Worm (Caenorhabditis elegans) whole organism, young adult: ENCODE measurements around the gene C16C8.16.

ENCODE experiments used
- B0035.1 ChIP-seq: sonication (generic microtip); optimal IDR thresholded peaks from 2 replicates; lab custom pipeline; 2016; ENCODE audit warnings: missing genetic modification characterization, mild to moderate bottlenecking, missing compliant biosample characterization, missing genotype, missing genetic modification reagents
- B0261.1 ChIP-seq: sonication (generic microtip); optimal IDR thresholded peaks from 2 replicates; lab custom pipeline; 2016; ENCODE audit warnings: mild to moderate bottlenecking, missing genetic modification characterization, moderate library complexity, missing compliant biosample characterization
- C06A6.2 ChIP-seq: fragments of 200-800 bp; sonication (Bioruptor generic); conservative IDR thresholded peaks from 2 replicates; pipeline ENCODE4 v1.3.6; 2022; ENCODE audit warnings: missing genetic modification characterization, missing compliant biosample characterization
- C17E4.6 ChIP-seq: fragments of 200-800 bp; sonication (Bioruptor generic); IDR thresholded peaks from 2 replicates; pipeline ENCODE4 v1.3.6; 2022; ENCODE audit warnings: missing genetic modification reagents, missing genetic modification characterization, missing compliant biosample characterization
- F23B12.7 ChIP-seq: sonication (generic microtip); optimal IDR thresholded peaks from 2 replicates; lab custom pipeline; 2017; ENCODE audit warnings: missing genetic modification characterization, mild to moderate bottlenecking, missing compliant biosample characterization, antibody characterized with exemption, moderate library complexity; ENCODE audit not compliant: insufficient read depth
- F39B2.1 ChIP-seq: fragments of 200-800 bp; sonication (Bioruptor generic); IDR thresholded peaks from 2 replicates; pipeline ENCODE4 v1.3.6; 2022; ENCODE audit warnings: missing genetic modification reagents, missing genetic modification characterization, missing compliant biosample characterization
- F57A8.1 ChIP-seq: fragments of 200-800 bp; sonication (Bioruptor generic); optimal IDR thresholded peaks from 2 replicates; lab custom pipeline; 2018; ENCODE audit warnings: mild to moderate bottlenecking, missing genetic modification characterization, moderate library complexity, missing compliant biosample characterization
- F57C9.4 ChIP-seq: sonication (generic microtip); optimal IDR thresholded peaks from 2 replicates; lab custom pipeline; 2017; ENCODE audit warnings: mild to moderate bottlenecking, missing genetic modification characterization, missing compliant biosample characterization
- K11D2.4 ChIP-seq: fragments of 200-800 bp; sonication (Bioruptor generic); IDR thresholded peaks from 2 replicates; pipeline ENCODE4 v1.3.6; 2022; ENCODE audit warnings: missing genetic modification reagents, missing genetic modification characterization, missing compliant biosample characterization
- T26A5.8 ChIP-seq: sonication (generic microtip); optimal IDR thresholded peaks from 2 replicates; lab custom pipeline; 2016; ENCODE audit warnings: missing genetic modification characterization, missing compliant biosample characterization
- Y53F4B.3 ChIP-seq: fragments of 200-800 bp; sonication (Bioruptor generic); IDR thresholded peaks from 2 replicates; pipeline ENCODE4 v1.3.6; 2022; ENCODE audit warnings: missing genetic modification reagents, missing genetic modification characterization, missing compliant biosample characterization
- Y67H2A.10 ChIP-seq: fragments of 200-800 bp; sonication (Bioruptor generic); conservative IDR thresholded peaks from 2 replicates; pipeline ENCODE4 v1.3.6; 2022; ENCODE audit warnings: missing genetic modification reagents, missing genetic modification characterization, missing compliant biosample characterization
- akir-1 ChIP-seq: fragments of 200-800 bp; sonication (Bioruptor generic); optimal IDR thresholded peaks from 2 replicates; lab custom pipeline; 2018; ENCODE audit warnings: mild to moderate bottlenecking, missing genetic modification characterization, moderate library complexity, missing compliant biosample characterization
- aptf-3 ChIP-seq: fragments of 200-800 bp; sonication (Bioruptor generic); IDR thresholded peaks from 2 replicates; pipeline ENCODE4 v1.3.6; 2022; ENCODE audit warnings: missing genetic modification characterization, missing compliant biosample characterization
- attf-5 ChIP-seq: fragments of 200-800 bp; sonication (Bioruptor generic); optimal IDR thresholded peaks from 2 replicates; lab custom pipeline; 2018; ENCODE audit warnings: mild to moderate bottlenecking, missing genetic modification characterization, missing compliant biosample characterization
- attf-6 ChIP-seq: fragments of 200-800 bp; sonication (Bioruptor generic); IDR thresholded peaks from 2 replicates; pipeline ENCODE4 v1.3.6; 2022; ENCODE audit warnings: missing genetic modification reagents, missing genetic modification characterization, missing compliant biosample characterization
- bed-2 ChIP-seq: fragments of 200-800 bp; sonication (Bioruptor generic); IDR thresholded peaks from 2 replicates; pipeline ENCODE4 v1.3.6; 2022; ENCODE audit warnings: missing genetic modification reagents, missing genetic modification characterization, missing compliant biosample characterization
- ccch-3 ChIP-seq: fragments of 200-800 bp; sonication (Bioruptor generic); optimal IDR thresholded peaks from 2 replicates; lab custom pipeline; 2018; ENCODE audit warnings: mild to moderate bottlenecking, missing genetic modification characterization, missing compliant biosample characterization
- cebp-1 ChIP-seq, 2 experiments: fragments of 200-800 bp in 1 of 2; sonication (Bioruptor generic) in 1 of 2; sonication (generic microtip) in 1 of 2; IDR thresholded peaks in 1 of 2; optimal IDR thresholded peaks in 1 of 2; 2 replicates each; pipeline versions ENCODE4 v1.3.6 to Lab custom; 2017 to 2022; ENCODE audit warnings: missing compliant biosample characterization in 2 of 2, missing genetic modification characterization in 2 of 2, mild to moderate bottlenecking in 1 of 2, missing genetic modification reagents in 1 of 2, moderate library complexity in 1 of 2
- ceh-79 ChIP-seq: sonication (generic microtip); optimal IDR thresholded peaks from 2 replicates; lab custom pipeline; 2017; ENCODE audit warnings: mild to moderate bottlenecking, missing genetic modification characterization, missing compliant biosample characterization
- ceh-91 ChIP-seq: fragments of 200-800 bp; sonication (Bioruptor generic); IDR thresholded peaks from 2 replicates; pipeline ENCODE4 v1.3.6; 2022; ENCODE audit warnings: missing genetic modification reagents, missing genetic modification characterization, missing compliant biosample characterization
- die-1 ChIP-seq: sonication (generic microtip); optimal IDR thresholded peaks from 2 replicates; lab custom pipeline; 2016; ENCODE audit warnings: missing genotype, mild to moderate bottlenecking, missing genetic modification characterization, missing compliant biosample characterization
- dpff-1 ChIP-seq: sonication (generic microtip); optimal IDR thresholded peaks from 2 replicates; lab custom pipeline; 2017; ENCODE audit warnings: mild to moderate bottlenecking, missing genetic modification characterization, missing compliant biosample characterization
- lin-26 ChIP-seq: fragments of 200-800 bp; sonication (Bioruptor generic); IDR thresholded peaks from 2 replicates; pipeline ENCODE4 v1.3.6; 2022; ENCODE audit warnings: missing genetic modification reagents, missing genetic modification characterization, missing compliant biosample characterization
- lin-40 ChIP-seq: sonication (generic microtip); optimal IDR thresholded peaks from 2 replicates; lab custom pipeline; 2016; ENCODE audit warnings: missing genetic modification characterization, mild to moderate bottlenecking, missing compliant biosample characterization, missing genotype, missing genetic modification reagents
- lsy-27 ChIP-seq: sonication (generic microtip); optimal IDR thresholded peaks from 2 replicates; lab custom pipeline; 2017; ENCODE audit warnings: missing genetic modification characterization, mild to moderate bottlenecking, missing compliant biosample characterization, antibody characterized with exemption, missing genotype, borderline replicate concordance; ENCODE audit not compliant: insufficient read depth
- mcd-1 ChIP-seq: fragments of 200-800 bp; sonication (Bioruptor generic); IDR thresholded peaks from 2 replicates; pipeline ENCODE4 v1.3.6; 2022; ENCODE audit warnings: missing genetic modification reagents, missing genetic modification characterization, missing compliant biosample characterization
- mxl-1 ChIP-seq: sonication (generic microtip); optimal IDR thresholded peaks from 2 replicates; lab custom pipeline; 2016; ENCODE audit warnings: missing genetic modification characterization, missing compliant biosample characterization
- nfya-2 ChIP-seq: fragments of 200-800 bp; sonication (Bioruptor generic); IDR thresholded peaks from 2 replicates; pipeline ENCODE4 v1.3.6; 2022; ENCODE audit warnings: missing genetic modification reagents, missing genetic modification characterization, missing compliant biosample characterization
- nhr-179 ChIP-seq: sonication (generic microtip); optimal IDR thresholded peaks from 2 replicates; lab custom pipeline; 2016; ENCODE audit warnings: mild to moderate bottlenecking, missing genetic modification characterization, missing compliant biosample characterization
- nhr-27 ChIP-seq: fragments of 200-800 bp; sonication (Bioruptor generic); optimal IDR thresholded peaks from 2 replicates; lab custom pipeline; 2018; ENCODE audit warnings: mild to moderate bottlenecking, missing genetic modification characterization, moderate library complexity, missing compliant biosample characterization
- nhr-80 ChIP-seq: sonication (generic microtip); optimal IDR thresholded peaks from 2 replicates; lab custom pipeline; 2016; ENCODE audit warnings: missing genetic modification characterization, missing compliant biosample characterization
- pbrm-1 ChIP-seq: fragments of 200-800 bp; sonication (Bioruptor generic); IDR thresholded peaks from 2 replicates; pipeline ENCODE4 v1.3.6; 2022; ENCODE audit warnings: missing genetic modification reagents, missing genetic modification characterization, missing compliant biosample characterization
- rcor-1 ChIP-seq: fragments of 200-800 bp; sonication (Bioruptor generic); IDR thresholded peaks from 2 replicates; pipeline ENCODE4 v1.3.6; 2022; ENCODE audit warnings: missing genetic modification reagents, missing genetic modification characterization, missing compliant biosample characterization
- rec-8 ChIP-seq, 2 experiments: sonication (generic microtip); optimal IDR thresholded peaks; 2 replicates each; lab custom pipeline; 2016; ENCODE audit warnings: mild to moderate bottlenecking in 2 of 2, missing genetic modification characterization in 2 of 2, missing genetic modification reagents in 2 of 2, missing genotype in 2 of 2, missing biosample characterization in 1 of 2, missing compliant biosample characterization in 1 of 2, moderate library complexity in 1 of 2
- repo-1 ChIP-seq: sonication (generic microtip); optimal IDR thresholded peaks from 2 replicates; lab custom pipeline; 2017; ENCODE audit warnings: mild to moderate bottlenecking, missing genetic modification characterization, missing compliant biosample characterization
- snpc-1.1 ChIP-seq: sonication (generic microtip); optimal IDR thresholded peaks from 2 replicates; lab custom pipeline; 2017; ENCODE audit warnings: missing genetic modification characterization, mild to moderate bottlenecking, missing compliant biosample characterization, antibody characterized with exemption, moderate library complexity, missing genotype, missing genetic modification reagents; ENCODE audit not compliant: insufficient read depth
- snpc-4 ChIP-seq, 5 experiments: fragments of 150-350 bp in 1 of 5; sonication (generic microtip) in 4 of 5; optimal IDR thresholded peaks; 2 replicates each; lab custom pipeline; 2014 to 2018; ENCODE audit warnings: missing genetic modification characterization in 5 of 5, missing biosample characterization in 3 of 5, antibody characterized with exemption in 2 of 5, mild to moderate bottlenecking in 2 of 5, missing compliant biosample characterization in 2 of 5, missing genotype in 2 of 5, moderate library complexity in 2 of 5, missing genetic modification reagents in 1 of 5
- somi-1 ChIP-seq: fragments of 200-800 bp; sonication (Bioruptor generic); optimal IDR thresholded peaks from 2 replicates; lab custom pipeline; 2018; ENCODE audit warnings: mild to moderate bottlenecking, missing genetic modification characterization, missing compliant biosample characterization
- tbx-9 ChIP-seq: sonication (generic microtip); optimal IDR thresholded peaks from 2 replicates; lab custom pipeline; 2016; ENCODE audit warnings: borderline replicate concordance, missing genetic modification characterization, inconsistent platforms, missing compliant biosample characterization
- tlf-1 ChIP-seq: fragments of 200-800 bp; sonication (Bioruptor generic); optimal IDR thresholded peaks from 2 replicates; lab custom pipeline; 2018; ENCODE audit warnings: mild to moderate bottlenecking, missing genetic modification characterization, missing compliant biosample characterization
- ztf-22 ChIP-seq: fragments of 200-800 bp; sonication (Bioruptor generic); optimal IDR thresholded peaks from 2 replicates; lab custom pipeline; 2018; ENCODE audit warnings: mild to moderate bottlenecking, missing genetic modification characterization, moderate library complexity, missing compliant biosample characterization
- ztf-25 ChIP-seq: fragments of 200-800 bp; sonication (Bioruptor generic); IDR thresholded peaks from 2 replicates; pipeline ENCODE4 v1.3.6; 2022; ENCODE audit warnings: missing genetic modification reagents, missing genetic modification characterization, missing compliant biosample characterization
- ztf-28 ChIP-seq: fragments of 200-800 bp; sonication (Bioruptor generic); IDR thresholded peaks from 2 replicates; pipeline ENCODE4 v1.3.6; 2022; ENCODE audit warnings: missing genetic modification reagents, missing genetic modification characterization, missing compliant biosample characterization
- ztf-6 ChIP-seq: fragments of 200-800 bp; sonication (Bioruptor generic); IDR thresholded peaks from 2 replicates; pipeline ENCODE4 v1.3.6; 2022; ENCODE audit warnings: missing genetic modification reagents, missing genetic modification characterization, missing compliant biosample characterization

Gene C16C8.16

ce11 chrII:3438280-3438679 lies 7.3 kb upstream of the C16C8.16 start:
- TF ChIP-seq dpff-1 (no peak), F57C9.4 (tag; lab: Kevin White, UChicago) (no peak), C17E4.6 (GFP tag; lab: Robert Waterston, UW) (no peak), rec-8 (tag; optimal IDR thresholded peaks at IDR 0.05; lab: Kevin White, UChicago) (no peak), ceh-91 (GFP tag; lab: Robert Waterston, UW) (no peak), Y67H2A.10 (GFP tag; lab: Robert Waterston, UW) (no peak), lin-40 (tag; lab: Kevin White, UChicago) (no peak), F57A8.1 (GFP tag; lab: Kevin White, UChicago) (no peak), nfya-2 (no peak), B0261.1 (tag; lab: Kevin White, UChicago) (no peak), Y53F4B.3 (GFP tag; lab: Robert Waterston, UW) (no peak), B0035.1 (tag; lab: Kevin White, UChicago) (no peak), nhr-80 (no peak), tbx-9 (tag; lab: Kevin White, UChicago) (no peak), ztf-28 (GFP tag; lab: Robert Waterston, UW) (no peak), pbrm-1 (no peak), rcor-1 (GFP tag; lab: Robert Waterston, UW) (no peak), ccch-3 (GFP tag; lab: Kevin White, UChicago) (no peak)
- TF ChIP-seq, all 124 proteins: peak for 0

DNA sequence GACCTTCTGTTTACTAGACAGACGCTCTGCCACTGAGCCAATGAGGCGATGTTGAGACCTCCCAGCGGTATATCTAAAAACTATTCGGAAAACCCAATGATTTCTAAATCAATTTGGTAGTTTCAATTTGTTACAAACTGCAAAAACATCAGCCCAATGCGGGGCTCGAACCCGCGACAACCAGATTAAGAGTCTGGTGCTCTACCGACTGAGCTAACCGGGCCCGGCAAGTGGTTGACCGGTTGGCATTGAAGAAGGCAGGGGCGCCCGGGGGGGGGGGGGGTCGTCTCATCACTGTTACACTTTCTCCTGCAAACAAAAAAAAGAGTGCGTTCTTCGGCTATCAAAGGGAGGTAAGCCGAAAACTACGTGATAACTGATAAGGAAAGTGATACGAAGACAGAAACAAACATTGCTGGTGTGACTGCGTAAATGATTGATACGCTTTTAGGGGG lies 6.3 kb upstream of the C16C8.16 start:
- TF ChIP-seq B0261.1 (tag; lab: Kevin White, UChicago) (peak; percentile 97), repo-1 (peak; percentile 82), ceh-79 (peak; percentile 75), bed-2 (GFP tag; lab: Robert Waterston, UW) (no peak), tlf-1 (GFP tag; lab: Kevin White, UChicago) (peak; percentile 27), akir-1 (GFP tag; lab: Kevin White, UChicago) (no peak), ztf-6 (GFP tag; lab: Robert Waterston, UW) (no peak), nhr-27 (tag; lab: Kevin White, UChicago) (peak; percentile 69), T26A5.8 (tag; lab: Kevin White, UChicago) (peak; percentile 52), ztf-28 (GFP tag; lab: Robert Waterston, UW) (no peak), attf-6 (GFP tag; lab: Robert Waterston, UW) (0 out of 2 replicates have a peak, but pooled peaks have one; percentile 39), C06A6.2 (peak; percentile 30; the same call in 1 of the 2 replicates), ztf-25 (peak; percentile 60; the same call in 1 of the 2 replicates), mxl-1 (tag; lab: Kevin White, UChicago) (peak; percentile 58), K11D2.4 (no peak), somi-1 (peak; percentile 68), snpc-1.1 (tag; lab: Kevin White, UChicago) (peak; percentile 7), ztf-22 (GFP tag; lab: Kevin White, UChicago) (no peak), nhr-179 (tag; lab: Kevin White, UChicago) (no peak), aptf-3 (0 out of 2 replicates have a peak, but pooled peaks have one; percentile 37), cebp-1 (GFP tag; IDR thresholded peaks at IDR 0.05; lab: Robert Waterston, UW) (no peak), cebp-1 (tag; optimal IDR thresholded peaks at IDR 0.05; lab: Kevin White, UChicago) (peak; percentile 76), lsy-27 (tag; lab: Kevin White, UChicago) (no peak), lin-26 (GFP tag; lab: Robert Waterston, UW) (peak; percentile 96), attf-5 (GFP tag; lab: Kevin White, UChicago) (peak; percentile 55), ceh-91 (GFP tag; lab: Robert Waterston, UW) (0 out of 2 replicates have a peak, but pooled peaks have one; percentile 21), F39B2.1 (no peak), snpc-4 (GFP tag; optimal IDR thresholded peaks at IDR 0.05; lab: Kevin White, UChicago) (peak; percentile 58), snpc-4 (tag; optimal IDR thresholded peaks at IDR 0.05; lab: Kevin White, UChicago) (peak in 3 of 4 experiments; percentile 47 to 66 (median 60)), F23B12.7 (tag; lab: Kevin White, UChicago) (no peak), die-1 (tag; lab: Kevin White, UChicago) (peak; percentile 80), B0035.1 (tag; lab: Kevin White, UChicago) (peak; percentile 27), mcd-1 (GFP tag; lab: Robert Waterston, UW) (peak; percentile 80)
